Fruit fly (Drosophila melanogaster): Measurements from ENCODE around the gene CG17738.

The CG17738 gene

dm6 chr3R:12270590-12270989 is at the start of gene CG17738:
Gene CG17738 (plus strand): TSS chr3R:12270890.
- no peak for TF ChIP-seq CG1621 (tag; optimal IDR thresholded peaks at IDR 0.05)
- TF ChIP-seq acj6 (GFP tag; optimal IDR thresholded peaks at IDR 0.05), result no peak
- TF ChIP-seq Hr4 (GFP tag; optimal IDR thresholded peaks at IDR 0.05), result no peak
- TF ChIP-seq Hr39 (GFP tag; optimal IDR thresholded peaks at IDR 0.05), result no peak
- no peak for TF ChIP-seq dsx (GFP tag; optimal IDR thresholded peaks at IDR 0.05; ENCODE audit: poor library complexity, severe bottlenecking)
- no peak for TF ChIP-seq Hr38 (GFP tag; optimal IDR thresholded peaks at IDR 0.05)
- no peak for TF ChIP-seq eg (GFP tag; IDR thresholded peaks at IDR 0.05)
- no peak for TF ChIP-seq Sox15 (GFP tag; optimal IDR thresholded peaks at IDR 0.05)
- no peak for TF ChIP-seq salr (GFP tag; optimal IDR thresholded peaks at IDR 0.05)
- TF ChIP-seq Eip75B (GFP tag; optimal IDR thresholded peaks at IDR 0.05), result no peak

- peak; percentile 94 for TF ChIP-seq esn (GFP tag; optimal IDR thresholded peaks at IDR 0.05)
- TF ChIP-seq Sox102F (GFP tag; optimal IDR thresholded peaks at IDR 0.05), result peak; percentile 82
- peak; percentile 89 for TF ChIP-seq pdm3 (GFP tag; optimal IDR thresholded peaks at IDR 0.05)
- TF ChIP-seq CG3032 (tag; optimal IDR thresholded peaks at IDR 0.05), result peak; percentile 82
- peak; percentile 97 for TF ChIP-seq Eip78C (GFP tag)
- peak; percentile 88 for TF ChIP-seq Sox14 (GFP tag; optimal IDR thresholded peaks at IDR 0.05)
- TF ChIP-seq salr (GFP tag; optimal IDR thresholded peaks at IDR 0.05), result peak; percentile 38 to 82
- TF ChIP-seq svp (GFP tag), result peak; percentile 93
- TF ChIP-seq CG7368 (GFP tag; optimal IDR thresholded peaks at IDR 0.05), result peak; percentile 87
- TF ChIP-seq CG31627 (GFP tag; optimal IDR thresholded peaks at IDR 0.05), result peak; percentile 89
- peak; percentile 92 for TF ChIP-seq CG6163 (GFP tag; IDR thresholded peaks at IDR 0.05)
- peak; percentile 41 for TF ChIP-seq CG6854 (GFP tag; optimal IDR thresholded peaks at IDR 0.05)
- TF ChIP-seq CG9139 (GFP tag; optimal IDR thresholded peaks at IDR 0.05), result no peak
- TF ChIP-seq Ets21C (GFP tag; optimal IDR thresholded peaks at IDR 0.05), result peak; percentile 83
- TF ChIP-seq Hr38 (GFP tag; optimal IDR thresholded peaks at IDR 0.05), result peak; percentile 36
- TF ChIP-seq CG10631 (GFP tag; optimal IDR thresholded peaks at IDR 0.05), result peak; percentile 84
- no peak for TF ChIP-seq spab (GFP tag; optimal IDR thresholded peaks at IDR 0.05)
- TF ChIP-seq Sox15 (GFP tag; optimal IDR thresholded peaks at IDR 0.05), result peak; percentile 59
- peak; percentile 75 for TF ChIP-seq CG8319 (GFP tag; optimal IDR thresholded peaks at IDR 0.05)
- peak; percentile 51 for TF ChIP-seq Blimp-1 (GFP tag; optimal IDR thresholded peaks at IDR 0.05)
- peak; percentile 70 for TF ChIP-seq CG6808 (GFP tag; optimal IDR thresholded peaks at IDR 0.05)
- peak; percentile 90 for TF ChIP-seq CG3919 (GFP tag; optimal IDR thresholded peaks at IDR 0.05)
- TF ChIP-seq CG8119 (GFP tag; IDR thresholded peaks at IDR 0.05), result peak; percentile 91
- TF ChIP-seq fd85E (GFP tag; optimal IDR thresholded peaks at IDR 0.05), result peak; percentile 34
- TF ChIP-seq Eip93F (GFP tag; optimal IDR thresholded peaks at IDR 0.05), result peak; percentile 77
- TF ChIP-seq ss (GFP tag; optimal IDR thresholded peaks at IDR 0.05), result peak in 1 of 2 experiments; percentile 55
- TF ChIP-seq Met (GFP tag; optimal IDR thresholded peaks at IDR 0.05), result peak; percentile 90
- TF ChIP-seq OdsH (GFP tag; optimal IDR thresholded peaks at IDR 0.05), result peak; percentile 89
- TF ChIP-seq CG11762 (GFP tag; optimal IDR thresholded peaks at IDR 0.05; ENCODE audit: insufficient read depth), result peak; percentile 77
- peak; percentile 78 for TF ChIP-seq vri (GFP tag; optimal IDR thresholded peaks at IDR 0.05)
- peak; percentile 86 for TF ChIP-seq CG32006 (GFP tag; optimal IDR thresholded peaks at IDR 0.05)
- no peak for TF ChIP-seq fkh (GFP tag; optimal IDR thresholded peaks at IDR 0.05)
- TF ChIP-seq Hr4 (GFP tag; optimal IDR thresholded peaks at IDR 0.05), result peak; percentile 92
- peak; percentile 92 for TF ChIP-seq lz (GFP tag; optimal IDR thresholded peaks at IDR 0.05)
- peak; percentile 87 for TF ChIP-seq Smox (GFP tag; optimal IDR thresholded peaks at IDR 0.05)
- peak; percentile 66 for TF ChIP-seq CG11294 (GFP tag; IDR thresholded peaks at IDR 0.05)
- peak; percentile 69 for TF ChIP-seq CG1621 (tag; optimal IDR thresholded peaks at IDR 0.05)
- peak; percentile 87 for TF ChIP-seq CG6792 (GFP tag; optimal IDR thresholded peaks at IDR 0.05)
- TF ChIP-seq Eip75B (GFP tag; optimal IDR thresholded peaks at IDR 0.05), result peak; percentile 91
- peak; percentile 82 for TF ChIP-seq Gug (GFP tag; IDR thresholded peaks at IDR 0.05)
- peak; percentile 94 for TF ChIP-seq eg (GFP tag; IDR thresholded peaks at IDR 0.05)
- peak; percentile 85 for TF ChIP-seq cyc (GFP tag; optimal IDR thresholded peaks at IDR 0.05)
- peak; percentile 79 for TF ChIP-seq CG10669 (GFP tag; optimal IDR thresholded peaks at IDR 0.05)
- peak; percentile 87 for TF ChIP-seq topi (GFP tag; optimal IDR thresholded peaks at IDR 0.05)
- TF ChIP-seq CG16779 (tag; optimal IDR thresholded peaks at IDR 0.05), result peak; percentile 61
Observed at dm6 chr3R:12221366-12221916, 49.2 kb upstream of the CG17738 start, which contains the start of gene CG4860. Gene CG4860 (minus strand): TSS chr3R:12221464.
